Worm (Caenorhabditis elegans) whole organism, late embryonic: Measurements from ENCODE around the gene arv-1.

ENCODE experiments used
- C38D4.7 ChIP-seq: fragments of 200-800 bp; sonication (Bioruptor generic); optimal IDR thresholded peaks from 2 replicates; lab custom pipeline; 2018; ENCODE audit warnings: mild to moderate bottlenecking, missing genetic modification characterization, moderate library complexity, missing compliant biosample characterization
- F13H6.1 ChIP-seq: sonication (generic microtip); optimal IDR thresholded peaks from 2 replicates; lab custom pipeline; 2016; ENCODE audit warnings: missing genetic modification characterization, missing compliant biosample characterization
- K02D7.2 ChIP-seq: sonication (generic microtip); optimal IDR thresholded peaks from 2 replicates; lab custom pipeline; 2017; ENCODE audit warnings: mild to moderate bottlenecking, missing genetic modification characterization, missing compliant biosample characterization
- K09A11.1 ChIP-seq: sonication (generic microtip); optimal IDR thresholded peaks from 2 replicates; lab custom pipeline; 2017; ENCODE audit warnings: antibody characterized with exemption, mild to moderate bottlenecking, missing genetic modification characterization, missing compliant biosample characterization; ENCODE audit not compliant: insufficient read depth
- T23F11.4 ChIP-seq: fragments of 200-800 bp; sonication (Bioruptor generic); optimal IDR thresholded peaks from 2 replicates; lab custom pipeline; 2018; ENCODE audit warnings: mild to moderate bottlenecking, missing genetic modification characterization, missing compliant biosample characterization
- Y22D7AL.16 ChIP-seq: sonication (generic microtip); optimal IDR thresholded peaks from 2 replicates; lab custom pipeline; 2016; ENCODE audit warnings: missing genetic modification characterization, missing compliant biosample characterization
- ahr-1 ChIP-seq: sonication (generic microtip); optimal IDR thresholded peaks from 2 replicates; lab custom pipeline; 2016; ENCODE audit warnings: missing genetic modification characterization, missing compliant biosample characterization
- ama-1 ChIP-seq: fragments of 150-350 bp; optimal IDR thresholded peaks from 2 replicates; lab custom pipeline; 2014
- ceh-14 ChIP-seq: sonication (generic microtip); optimal IDR thresholded peaks from 2 replicates; lab custom pipeline; 2016; ENCODE audit warnings: missing genotype, missing genetic modification characterization, missing compliant biosample characterization
- ceh-18 ChIP-seq: sonication (generic microtip); optimal IDR thresholded peaks from 2 replicates; lab custom pipeline; 2016; ENCODE audit warnings: missing genetic modification characterization, missing compliant biosample characterization
- ceh-2 ChIP-seq: sonication (generic microtip); optimal IDR thresholded peaks from 2 replicates; lab custom pipeline; 2016; ENCODE audit warnings: missing genotype, missing genetic modification characterization, missing compliant biosample characterization
- ceh-22 ChIP-seq: sonication (generic microtip); optimal IDR thresholded peaks from 2 replicates; lab custom pipeline; 2017; ENCODE audit warnings: missing biosample characterization, missing genetic modification characterization
- ceh-24 ChIP-seq: sonication (generic microtip); optimal IDR thresholded peaks from 2 replicates; lab custom pipeline; 2016; ENCODE audit warnings: mild to moderate bottlenecking, missing genetic modification characterization, missing compliant biosample characterization
- ceh-30 ChIP-seq: fragments of 150-350 bp; optimal IDR thresholded peaks from 2 replicates; lab custom pipeline; 2014; ENCODE audit warnings: missing biosample characterization, missing genetic modification characterization
- ceh-45 ChIP-seq: fragments of 200-800 bp; sonication (Bioruptor generic); IDR thresholded peaks from 2 replicates; pipeline ENCODE4 v1.3.6; 2022; ENCODE audit warnings: missing genetic modification reagents, missing genetic modification characterization, missing compliant biosample characterization
- ceh-9 ChIP-seq: sonication (generic microtip); optimal IDR thresholded peaks from 2 replicates; lab custom pipeline; 2016; ENCODE audit warnings: mild to moderate bottlenecking, missing genetic modification characterization, inconsistent platforms, missing compliant biosample characterization
- che-1 ChIP-seq: sonication (generic microtip); optimal IDR thresholded peaks from 2 replicates; lab custom pipeline; 2016; ENCODE audit warnings: mild to moderate bottlenecking, missing genetic modification characterization, missing compliant biosample characterization
- dmd-4 ChIP-seq: sonication (generic microtip); optimal IDR thresholded peaks from 2 replicates; lab custom pipeline; 2016; ENCODE audit warnings: borderline replicate concordance, missing genetic modification characterization, missing compliant biosample characterization
- elt-2 ChIP-seq: sonication (generic microtip); optimal IDR thresholded peaks from 2 replicates; lab custom pipeline; 2016; ENCODE audit warnings: missing genetic modification reagents, missing genetic modification characterization, missing compliant biosample characterization
- elt-4 ChIP-seq: sonication (generic microtip); optimal IDR thresholded peaks from 2 replicates; lab custom pipeline; 2016; ENCODE audit warnings: missing genetic modification characterization, missing compliant biosample characterization
- ets-4 ChIP-seq: sonication (generic microtip); optimal IDR thresholded peaks from 2 replicates; lab custom pipeline; 2016; ENCODE audit warnings: missing genetic modification characterization, missing compliant biosample characterization
- fax-1 ChIP-seq: sonication (generic microtip); optimal IDR thresholded peaks from 2 replicates; lab custom pipeline; 2016; ENCODE audit warnings: missing genotype, missing genetic modification characterization, missing compliant biosample characterization
- gmeb-2 ChIP-seq: sonication (generic microtip); optimal IDR thresholded peaks from 2 replicates; lab custom pipeline; 2016; ENCODE audit warnings: missing genetic modification characterization, inconsistent platforms, missing compliant biosample characterization
- hlh-13 ChIP-seq: fragments of 200-800 bp; sonication (Bioruptor generic); optimal IDR thresholded peaks from 2 replicates; lab custom pipeline; 2018; ENCODE audit warnings: mild to moderate bottlenecking, missing genetic modification characterization, missing compliant biosample characterization
- hlh-30 ChIP-seq: sonication (generic microtip); optimal IDR thresholded peaks from 2 replicates; lab custom pipeline; 2017; ENCODE audit warnings: antibody characterized with exemption, missing genetic modification characterization, missing compliant biosample characterization; ENCODE audit not compliant: insufficient read depth
- hlh-6 ChIP-seq: sonication (generic microtip); optimal IDR thresholded peaks from 2 replicates; lab custom pipeline; 2016; ENCODE audit warnings: missing genotype, missing genetic modification characterization, missing compliant biosample characterization
- hlh-8 ChIP-seq: sonication (generic microtip); optimal IDR thresholded peaks from 2 replicates; lab custom pipeline; 2016; ENCODE audit warnings: missing genotype, missing genetic modification characterization, missing compliant biosample characterization
- lim-6 ChIP-seq: sonication (generic microtip); optimal IDR thresholded peaks from 2 replicates; lab custom pipeline; 2016; ENCODE audit warnings: missing genetic modification characterization, missing compliant biosample characterization
- madf-2 ChIP-seq: sonication (generic microtip); optimal IDR thresholded peaks from 2 replicates; lab custom pipeline; 2017; ENCODE audit warnings: missing genetic modification characterization, missing compliant biosample characterization
- mec-3 ChIP-seq: sonication (generic microtip); optimal IDR thresholded peaks from 2 replicates; lab custom pipeline; 2016; ENCODE audit warnings: borderline replicate concordance, missing genetic modification characterization, missing compliant biosample characterization
- nfya-1 ChIP-seq: sonication (generic microtip); optimal IDR thresholded peaks from 2 replicates; lab custom pipeline; 2017; ENCODE audit warnings: missing genetic modification characterization, mild to moderate bottlenecking, missing compliant biosample characterization, antibody characterized with exemption, moderate library complexity
- nhr-11 ChIP-seq: fragments of 150-350 bp; optimal IDR thresholded peaks from 2 replicates; lab custom pipeline; 2014; ENCODE audit warnings: missing biosample characterization, missing genetic modification characterization
- npax-4 ChIP-seq: sonication (generic microtip); optimal IDR thresholded peaks from 2 replicates; lab custom pipeline; 2016; ENCODE audit warnings: missing genetic modification characterization, missing compliant biosample characterization
- pag-3 ChIP-seq: sonication (generic microtip); optimal IDR thresholded peaks from 2 replicates; lab custom pipeline; 2016; ENCODE audit warnings: missing compliant biosample characterization, missing genetic modification characterization, borderline replicate concordance
- pat-9 ChIP-seq: fragments of 200-800 bp; sonication (Bioruptor generic); optimal IDR thresholded peaks from 2 replicates; lab custom pipeline; 2018; ENCODE audit warnings: mild to moderate bottlenecking, missing genetic modification characterization, moderate library complexity, missing compliant biosample characterization
- pha-4 ChIP-seq: fragments of 150-350 bp; optimal IDR thresholded peaks from 2 replicates; lab custom pipeline; 2018; ENCODE audit warnings: missing biosample characterization, missing genetic modification reagents, missing genetic modification characterization
- pros-1 ChIP-seq: fragments of 150-350 bp; optimal IDR thresholded peaks from 2 replicates; lab custom pipeline; 2014; ENCODE audit warnings: missing biosample characterization, missing genetic modification reagents, missing genetic modification characterization
- ref-2 ChIP-seq: sonication (generic microtip); optimal IDR thresholded peaks from 2 replicates; lab custom pipeline; 2016; ENCODE audit warnings: missing genetic modification characterization, missing compliant biosample characterization
- rnt-1 ChIP-seq: sonication (generic microtip); optimal IDR thresholded peaks from 2 replicates; lab custom pipeline; 2016; ENCODE audit warnings: missing genetic modification characterization, missing compliant biosample characterization
- sdc-2 ChIP-seq: sonication (generic microtip); optimal IDR thresholded peaks from 2 replicates; lab custom pipeline; 2016; ENCODE audit warnings: missing genotype, missing genetic modification characterization, missing compliant biosample characterization
- sox-2 ChIP-seq: fragments of 200-800 bp; sonication (Bioruptor generic); IDR thresholded peaks from 2 replicates; pipeline ENCODE4 v1.3.6; 2022; ENCODE audit warnings: missing genetic modification reagents, missing genetic modification characterization, missing compliant biosample characterization
- sox-4 ChIP-seq: sonication (generic microtip); optimal IDR thresholded peaks from 2 replicates; lab custom pipeline; 2017; ENCODE audit warnings: mild to moderate bottlenecking, missing genetic modification characterization, inconsistent platforms, missing compliant biosample characterization
- tbx-2 ChIP-seq: sonication (generic microtip); optimal IDR thresholded peaks from 2 replicates; lab custom pipeline; 2016; ENCODE audit warnings: missing genetic modification characterization, missing compliant biosample characterization
- tbx-7 ChIP-seq: sonication (generic microtip); optimal IDR thresholded peaks from 2 replicates; lab custom pipeline; 2016; ENCODE audit warnings: missing genotype, missing genetic modification characterization, missing compliant biosample characterization
- ttx-3 ChIP-seq: sonication (generic microtip); optimal IDR thresholded peaks from 2 replicates; lab custom pipeline; 2016; ENCODE audit warnings: missing genetic modification reagents, missing genetic modification characterization, missing compliant biosample characterization
- unc-3 ChIP-seq, 2 experiments: fragments of 200-800 bp in 1 of 2; sonication (Bioruptor generic) in 1 of 2; sonication (generic microtip) in 1 of 2; conservative IDR thresholded peaks in 1 of 2; optimal IDR thresholded peaks in 1 of 2; 2 replicates each; pipeline versions ENCODE4 v1.3.6 to Lab custom; 2016 to 2022; ENCODE audit warnings: missing compliant biosample characterization in 2 of 2, missing genetic modification characterization in 2 of 2, missing genetic modification reagents in 1 of 2
- unc-42 ChIP-seq: sonication (generic microtip); optimal IDR thresholded peaks from 2 replicates; lab custom pipeline; 2016; ENCODE audit warnings: missing genotype, missing genetic modification characterization, missing compliant biosample characterization
- unc-86 ChIP-seq: sonication (generic microtip); optimal IDR thresholded peaks from 2 replicates; lab custom pipeline; 2016; ENCODE audit warnings: missing genetic modification characterization, missing compliant biosample characterization
- zip-5 ChIP-seq: sonication (generic microtip); optimal IDR thresholded peaks from 2 replicates; lab custom pipeline; 2016; ENCODE audit warnings: missing genetic modification characterization, missing compliant biosample characterization
- ztf-16 ChIP-seq: sonication (generic microtip); optimal IDR thresholded peaks from 2 replicates; lab custom pipeline; 2017; ENCODE audit warnings: missing genetic modification characterization, missing compliant biosample characterization

The arv-1 gene

DNA sequence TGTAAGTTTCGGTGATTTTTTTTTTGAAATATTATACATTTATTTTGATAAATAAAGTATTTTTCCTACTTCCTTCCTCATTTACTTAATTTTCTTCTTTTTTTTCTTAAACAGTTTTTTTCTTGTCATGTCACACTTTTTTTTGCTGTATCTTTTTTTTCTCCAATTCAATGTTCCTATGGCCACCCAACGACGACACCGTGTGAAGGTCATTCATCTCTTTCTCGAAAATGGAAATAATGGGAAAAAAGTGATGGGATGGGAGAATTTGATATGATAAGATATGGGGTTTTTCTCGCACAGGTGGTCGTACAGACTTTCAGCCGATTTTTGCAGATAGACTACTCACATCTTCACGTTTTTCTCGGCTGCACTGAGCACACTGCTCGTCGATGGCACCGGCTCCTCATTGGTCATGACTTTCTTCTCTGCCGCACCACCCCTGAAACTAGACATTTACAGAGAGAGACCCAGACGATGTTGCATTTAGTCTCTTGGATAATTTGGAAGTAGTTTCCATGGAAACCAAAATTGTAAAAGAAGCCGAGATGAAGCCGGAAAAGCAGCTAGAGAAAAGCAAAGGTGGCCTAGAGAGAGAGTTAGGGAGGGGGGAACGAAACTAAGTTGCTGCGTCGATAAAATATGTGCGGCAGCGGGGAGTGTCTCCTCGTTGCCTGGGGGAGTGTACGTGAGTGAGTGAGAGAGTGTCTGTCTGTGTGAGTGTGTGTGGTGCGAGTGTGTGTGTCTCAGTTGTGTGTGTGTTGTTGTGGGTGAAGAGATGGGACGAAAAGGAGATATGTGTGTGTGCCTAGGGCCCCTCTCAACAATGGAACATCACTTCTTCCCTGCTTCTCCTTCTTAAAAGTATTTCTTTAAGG, 31.5 kb downstream of the arv-1 start, which contains the start of gene daf-19:
Gene daf-19 (minus strand): TSS at position 442 of the 878 bp plus-strand sequence.
- peak; percentile 87 for TF ChIP-seq ceh-18
- TF ChIP-seq K09A11.1 (tag; lab: Kevin White, UChicago), result peak; percentile 41
- TF ChIP-seq ztf-16 (tag; lab: Kevin White, UChicago), result peak; percentile 37
- no peak for TF ChIP-seq ceh-9 (tag; lab: Kevin White, UChicago)
- peak; percentile 76 for TF ChIP-seq sdc-2 (tag; lab: Kevin White, UChicago)
- TF ChIP-seq tbx-2, result peak; percentile 91
- peak; percentile 75 for TF ChIP-seq ceh-2 (tag; lab: Kevin White, UChicago)
- peak; percentile 62 for TF ChIP-seq madf-2
- no peak for TF ChIP-seq tbx-7 (tag; lab: Kevin White, UChicago)
- peak; percentile 79 for TF ChIP-seq nfya-1 (tag; lab: Kevin White, UChicago)
- TF ChIP-seq dmd-4 (tag; lab: Kevin White, UChicago), result peak; percentile 52
- peak; percentile 79 for TF ChIP-seq ref-2 (tag; lab: Kevin White, UChicago)
- peak; percentile 68 for TF ChIP-seq rnt-1 (tag; lab: Kevin White, UChicago)
- TF ChIP-seq gmeb-2, result peak; percentile 45
- TF ChIP-seq pha-4 (tag; lab: Kevin White, UChicago), result no peak
- peak; percentile 72 for TF ChIP-seq ceh-30 (tag; lab: Kevin White, UChicago)
- no peak for TF ChIP-seq mec-3
- no peak for TF ChIP-seq lim-6 (tag; lab: Kevin White, UChicago)
- TF ChIP-seq hlh-8, result peak; percentile 74
- no peak for TF ChIP-seq elt-4 (tag; lab: Kevin White, UChicago)
- peak; percentile 39 for TF ChIP-seq nhr-11 (tag; lab: Kevin White, UChicago)
- TF ChIP-seq ceh-45 (GFP tag; lab: Robert Waterston, UW), result peak; percentile 48; the same call in 1 of the 2 replicates
- TF ChIP-seq ahr-1 (tag; lab: Kevin White, UChicago), result no peak
- peak; percentile 32 for TF ChIP-seq K02D7.2
- no peak for TF ChIP-seq pat-9 (tag; lab: Kevin White, UChicago)
- TF ChIP-seq ttx-3 (tag; lab: Kevin White, UChicago), result no peak
- peak; percentile 54 for TF ChIP-seq ets-4 (tag; lab: Kevin White, UChicago)
- TF ChIP-seq pag-3, result no peak
- TF ChIP-seq unc-86 (tag; lab: Kevin White, UChicago), result peak; percentile 9
- TF ChIP-seq sox-2 (GFP tag; lab: Robert Waterston, UW), result 0 out of 2 replicates have a peak, but pooled peaks have one; percentile 24
- peak; percentile 70 for TF ChIP-seq pros-1 (tag; lab: Kevin White, UChicago)
- no peak for TF ChIP-seq ceh-22 (tag; lab: Kevin White, UChicago)
- TF ChIP-seq zip-5 (tag; lab: Kevin White, UChicago), result no peak
- no peak for TF ChIP-seq hlh-30 (tag; lab: Kevin White, UChicago)
- TF ChIP-seq ama-1, result peak; percentile 81
- TF ChIP-seq F13H6.1 (tag; lab: Kevin White, UChicago), result peak; percentile 57
- peak; percentile 87 for TF ChIP-seq ceh-14 (tag; lab: Kevin White, UChicago)
- peak; percentile 45 for TF ChIP-seq hlh-13
- 0 out of 2 replicates have a peak, but pooled peaks have one; percentile 8 for TF ChIP-seq unc-3 (GFP tag; conservative IDR thresholded peaks at IDR 0.05; lab: Robert Waterston, UW)
- no peak for TF ChIP-seq unc-3 (tag; optimal IDR thresholded peaks at IDR 0.05; lab: Kevin White, UChicago)
- peak; percentile 78 for TF ChIP-seq sox-4 (tag; lab: Kevin White, UChicago)
- peak; percentile 69 for TF ChIP-seq C38D4.7 (GFP tag; lab: Kevin White, UChicago)
- TF ChIP-seq ceh-24 (tag; lab: Kevin White, UChicago), result no peak
- TF ChIP-seq unc-42 (tag; lab: Kevin White, UChicago), result peak; percentile 74
- peak; percentile 69 for TF ChIP-seq T23F11.4 (GFP tag; lab: Kevin White, UChicago)
- TF ChIP-seq hlh-6 (tag; lab: Kevin White, UChicago), result peak; percentile 90
- peak; percentile 21 for TF ChIP-seq fax-1 (tag; lab: Kevin White, UChicago)
- TF ChIP-seq npax-4 (tag; lab: Kevin White, UChicago), result no peak
- peak; percentile 46 for TF ChIP-seq Y22D7AL.16 (tag; lab: Kevin White, UChicago)
- TF ChIP-seq elt-2 (tag; lab: Kevin White, UChicago), result peak; percentile 30
- peak; percentile 29 for TF ChIP-seq che-1 (tag; lab: Kevin White, UChicago)
